Worm (Caenorhabditis elegans) whole organism, L1 larva: Measurements from ENCODE around the gene nhr-98.

Source experiments
- ama-1 ChIP-seq: fragments of 150-350 bp; optimal IDR thresholded peaks from 2 replicates; lab custom pipeline; 2014
- elt-2 ChIP-seq: sonication (generic microtip); optimal IDR thresholded peaks from 2 replicates; lab custom pipeline; 2016; ENCODE audit warnings: missing genetic modification characterization, mild to moderate bottlenecking, inconsistent platforms, missing compliant biosample characterization, missing genetic modification reagents
- fkh-10 ChIP-seq: sonication (generic microtip); optimal IDR thresholded peaks from 2 replicates; lab custom pipeline; 2017; ENCODE audit warnings: missing biosample characterization, missing genetic modification reagents, missing genetic modification characterization
- jun-1 ChIP-seq: fragments of 150-350 bp; optimal IDR thresholded peaks from 2 replicates; lab custom pipeline; 2014; ENCODE audit warnings: missing biosample characterization, missing genetic modification reagents, missing genetic modification characterization
- lin-13 ChIP-seq: fragments of 150-350 bp; optimal IDR thresholded peaks from 2 replicates; lab custom pipeline; 2014; ENCODE audit warnings: missing biosample characterization, missing genetic modification reagents, missing genetic modification characterization
- mdl-1 ChIP-seq, 2 experiments: fragments of 150-350 bp; optimal IDR thresholded peaks; 2 replicates each; lab custom pipeline; 2014 to 2017; ENCODE audit warnings: missing biosample characterization in 2 of 2, missing genetic modification characterization in 2 of 2, inconsistent platforms in 1 of 2
- rnt-1 ChIP-seq: sonication (generic microtip); optimal IDR thresholded peaks from 2 replicates; lab custom pipeline; 2016; ENCODE audit warnings: mild to moderate bottlenecking, missing genetic modification characterization, moderate library complexity, missing compliant biosample characterization
- ztf-11 ChIP-seq, 2 experiments: sonication (generic microtip); optimal IDR thresholded peaks; 2 replicates each; lab custom pipeline; 2016 to 2017; ENCODE audit warnings: missing genetic modification characterization in 2 of 2, missing biosample characterization in 1 of 2, missing compliant biosample characterization in 1 of 2

ce11 chrV:450757-451501 lies 2.7 kb upstream of the nhr-98 start, which contains the start of gene nhr-123:
- TF ChIP-seq ama-1 (no peak), mdl-1 (tag; optimal IDR thresholded peaks at IDR 0.05; lab: Kevin White, UChicago) (no peak), elt-2 (tag; lab: Kevin White, UChicago) (no peak), fkh-10 (GFP tag; lab: Kevin White, UChicago) (no peak), lin-13 (GFP tag; lab: Kevin White, UChicago) (no peak), rnt-1 (tag; lab: Kevin White, UChicago) (no peak), ztf-11 (tag; optimal IDR thresholded peaks at IDR 0.05; lab: Kevin White, UChicago) (no peak), jun-1 (tag; lab: Kevin White, UChicago) (no peak)
